Fruit fly (Drosophila melanogaster): ENCODE results near the gene CheB38a.
A peak's percentile ranks its signal among the peaks of the same experiment; 100 is the strongest.

The CheB38a gene

DNA sequence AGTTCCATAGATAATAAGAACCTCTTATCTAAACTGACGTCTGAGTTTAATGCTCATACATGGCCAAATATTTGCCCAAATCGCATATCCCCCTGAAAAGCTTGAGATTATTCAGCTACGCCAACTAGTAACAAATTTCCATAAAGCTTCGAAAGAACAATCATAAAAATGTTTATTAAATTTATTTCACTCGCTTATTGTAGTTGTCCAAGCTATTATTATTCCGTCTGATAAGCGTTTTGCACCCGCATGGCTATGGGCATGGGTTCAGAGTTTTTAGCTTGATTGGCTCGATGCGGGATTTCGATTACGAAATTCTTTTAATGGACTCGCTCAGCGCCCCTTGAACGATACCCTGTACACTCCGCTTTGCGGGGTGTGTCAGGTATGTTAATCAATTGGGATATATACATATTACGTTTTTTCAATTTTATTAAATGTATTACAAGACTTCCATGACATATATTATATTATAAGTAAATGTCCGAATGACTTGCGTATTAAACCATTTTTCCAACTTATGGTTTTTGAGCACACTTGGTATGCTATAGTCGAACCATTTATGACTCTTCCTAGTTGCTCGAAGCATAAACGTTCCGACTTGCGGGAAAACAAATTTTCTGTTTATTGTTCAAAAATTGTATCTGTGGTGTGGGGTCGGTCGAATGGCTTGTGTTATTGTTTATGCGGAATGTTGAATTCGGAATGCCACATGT lies 12.6 kb downstream of the CheB38a start (continued):
- TF ChIP-seq abd-A (tag; optimal IDR thresholded peaks at IDR 0.05) (peak; percentile 92), Hr3 (GFP tag; optimal IDR thresholded peaks at IDR 0.05) (peak; percentile 96), CG9437 (GFP tag; optimal IDR thresholded peaks at IDR 0.05) (peak; percentile 92), CG12744 (GFP tag; optimal IDR thresholded peaks at IDR 0.05) (peak; percentile 33), ci (GFP tag; IDR thresholded peaks at IDR 0.05) (peak; percentile 96), CG8281 (tag; optimal IDR thresholded peaks at IDR 0.05) (peak; percentile 85), Xbp1 (GFP tag; optimal IDR thresholded peaks at IDR 0.05) (peak; percentile 95), dmrt11E (tag; optimal IDR thresholded peaks at IDR 0.05) (peak; percentile 94), CG14965 (GFP tag; optimal IDR thresholded peaks at IDR 0.05; ENCODE audit: borderline replicate concordance) (peak; percentile 19), Atf-2 (GFP tag; optimal IDR thresholded peaks at IDR 0.05) (peak; percentile 69), CG15269 (tag; optimal IDR thresholded peaks at IDR 0.05) (peak; percentile 97), CG11456 (GFP tag; IDR thresholded peaks at IDR 0.05) (peak; percentile 94; the same call in 2 of the 3 replicates), NfI (GFP tag; optimal IDR thresholded peaks at IDR 0.05) (peak; percentile 94), unc-4 (GFP tag; IDR thresholded peaks at IDR 0.05; ENCODE audit: partially characterized antibody) (peak; percentile 15; the same call in 1 of the 2 replicates), MBD-R2 (GFP tag; IDR thresholded peaks at IDR 0.05) (peak; percentile 85), MESR4 (GFP tag; optimal IDR thresholded peaks at IDR 0.05) (peak; percentile 58), CG7839 (tag; optimal IDR thresholded peaks at IDR 0.05) (peak; percentile 97), dysf (GFP tag; IDR thresholded peaks at IDR 0.05) (peak; percentile 97), Abd-B (GFP tag; optimal IDR thresholded peaks at IDR 0.05) (peak; percentile 94), CG9932 (GFP tag; IDR thresholded peaks at IDR 0.05) (peak; percentile 95), CG8478 (optimal IDR thresholded peaks at IDR 0.05) (no peak), Mad (GFP tag; optimal IDR thresholded peaks at IDR 0.05) (peak; percentile 90), luna (GFP tag; optimal IDR thresholded peaks at IDR 0.05) (peak; percentile 2), schlank (tag; optimal IDR thresholded peaks at IDR 0.05) (peak; percentile 85), YL-1 (GFP tag; optimal IDR thresholded peaks at IDR 0.05) (peak; percentile 62), pum (GFP tag; optimal IDR thresholded peaks at IDR 0.05) (no peak), Ets65A (GFP tag) (peak; percentile 96), CG16813 (GFP tag; IDR thresholded peaks at IDR 0.05; ENCODE audit: partially characterized antibody) (peak; percentile 84), BtbVII (GFP tag; optimal IDR thresholded peaks at IDR 0.05) (peak; percentile 94), bigmax (GFP tag; optimal IDR thresholded peaks at IDR 0.05) (peak; percentile 64), Chrac-16 (GFP tag; optimal IDR thresholded peaks at IDR 0.05) (peak; percentile 95), stwl (tag; optimal IDR thresholded peaks at IDR 0.05) (peak; percentile 45), Kr (GFP tag; optimal IDR thresholded peaks at IDR 0.05) (no peak), CG7928 (GFP tag; optimal IDR thresholded peaks at IDR 0.05) (peak; percentile 68), gcm (GFP tag; optimal IDR thresholded peaks at IDR 0.05) (peak; percentile 98), CG9876 (GFP tag; optimal IDR thresholded peaks at IDR 0.05) (peak; percentile 34), sc (optimal IDR thresholded peaks at IDR 0.05) (no peak), sc (GFP tag; optimal IDR thresholded peaks at IDR 0.05) (peak; percentile 91), CG12155 (GFP tag; optimal IDR thresholded peaks at IDR 0.05) (peak; percentile 95), Stat92E (GFP tag; optimal IDR thresholded peaks at IDR 0.05) (peak in 1 of 3 experiments; percentile 87), CG6254 (GFP tag; optimal IDR thresholded peaks at IDR 0.05) (peak; percentile 88), odd (GFP tag; optimal IDR thresholded peaks at IDR 0.05) (peak; percentile 94), tx (GFP tag; optimal IDR thresholded peaks at IDR 0.05) (peak; percentile 76), Myb (GFP tag; optimal IDR thresholded peaks at IDR 0.05) (peak; percentile 39), Vsx1 (GFP tag; optimal IDR thresholded peaks at IDR 0.05) (peak; percentile 93), pzg (GFP tag; optimal IDR thresholded peaks at IDR 0.05) (peak; percentile 22), dimm (GFP tag; IDR thresholded peaks at IDR 0.05) (peak; percentile 86), CG8765 (GFP tag; IDR thresholded peaks at IDR 0.05) (peak; percentile 75), ato (GFP tag; IDR thresholded peaks at IDR 0.05; ENCODE audit: partially characterized antibody) (peak; percentile 49; the same call in 1 of the 2 replicates)

Measured in whole organism, embryonic.